Fruit fly (Drosophila melanogaster) whole organism, prepupa: ENCODE measurements around the gene CG7126.

Experiments
- Lpt ChIP-seq: fragments of 200-800 bp; sonication (Bioruptor generic); optimal IDR thresholded peaks from 3 replicates; lab custom pipeline; 2016; ENCODE audit warnings: missing biosample characterization, missing genetic modification characterization
- net ChIP-seq: fragments of 200-800 bp; sonication (Bioruptor generic); optimal IDR thresholded peaks from 3 replicates; lab custom pipeline; 2016; ENCODE audit warnings: missing biosample characterization, missing genetic modification characterization

dm6 chr3R:18298900-18299321 is 3.7 kb downstream of the CG7126 start, which contains the start of gene Dlc90F:
- TF ChIP-seq Lpt (GFP tag; lab: Kevin White, UChicago) (no peak), net (GFP tag; lab: Kevin White, UChicago) (no peak)
